Worm (Caenorhabditis elegans): ENCODE measurements around the gene cpg-1.

The cpg-1 gene

ce11 chrIII:4488892-4489409 is at the start of gene cpg-1:
Gene cpg-1, plus strand, starts transcription at chrIII:4489359.
- no peak for TF ChIP-seq hmg-1.1 (GFP tag; IDR thresholded peaks at IDR 0.05)
- TF ChIP-seq madf-5 (GFP tag; IDR thresholded peaks at IDR 0.05) = no peak
- no peak for TF ChIP-seq mes-2 (tag; optimal IDR thresholded peaks at IDR 0.05; ENCODE audit: poor library complexity, severe bottlenecking)
- no peak for TF ChIP-seq lin-39 (tag; optimal IDR thresholded peaks at IDR 0.05)
- TF ChIP-seq lin-38 (GFP tag; IDR thresholded peaks at IDR 0.05) = peak; percentile 88
- TF ChIP-seq Y75B8A.6 (GFP tag; IDR thresholded peaks at IDR 0.05) = no peak
- peak; percentile 60; the same call in 1 of the 2 replicates for TF ChIP-seq ceh-44 (GFP tag; IDR thresholded peaks at IDR 0.05)
- no peak for TF ChIP-seq rbr-2 (tag; optimal IDR thresholded peaks at IDR 0.05)
- TF ChIP-seq snpc-1.2 (GFP tag; IDR thresholded peaks at IDR 0.05) = peak; percentile 90
- TF ChIP-seq lin-13 (GFP tag; optimal IDR thresholded peaks at IDR 0.05) = peak; percentile 43
- TF ChIP-seq ceh-62 (tag; optimal IDR thresholded peaks at IDR 0.05) = no peak
- no peak for TF ChIP-seq nhr-77 (tag; optimal IDR thresholded peaks at IDR 0.05)
- no peak for TF ChIP-seq nhr-76 (tag; optimal IDR thresholded peaks at IDR 0.05)
- TF ChIP-seq zag-1 (tag; optimal IDR thresholded peaks at IDR 0.05) = no peak
- TF ChIP-seq Y48G9A.11 (GFP tag; IDR thresholded peaks at IDR 0.05) = peak; percentile 92
- no peak for TF ChIP-seq vab-7 (GFP tag; IDR thresholded peaks at IDR 0.05)
- no peak for TF ChIP-seq zfp-2 (tag; optimal IDR thresholded peaks at IDR 0.05)
- no peak for TF ChIP-seq mxl-2 (GFP tag; conservative IDR thresholded peaks at IDR 0.05)
- peak; percentile 71; the same call in 1 of the 2 replicates for TF ChIP-seq arid-1 (GFP tag; conservative IDR thresholded peaks at IDR 0.05)
- peak; percentile 98 for TF ChIP-seq F49E8.2 (tag; optimal IDR thresholded peaks at IDR 0.05; ENCODE audit: borderline replicate concordance)
- TF ChIP-seq unc-130 (GFP tag; optimal IDR thresholded peaks at IDR 0.05) = peak; percentile 98
- TF ChIP-seq lir-3 (tag; optimal IDR thresholded peaks at IDR 0.05) = no peak
- TF ChIP-seq lsy-2 (tag; optimal IDR thresholded peaks at IDR 0.05) = peak in 1 of 2 experiments; percentile 64

ce11 chrIII:4439493-4439983 is 49.6 kb upstream of the cpg-1 start, which contains the start of gene C28A5.2:
Gene C28A5.2, minus strand, starts transcription at chrIII:4439543.
- TF ChIP-seq nhr-48 (tag; optimal IDR thresholded peaks at IDR 0.05) (no peak), F44E2.7 (GFP tag; IDR thresholded peaks at IDR 0.05) (no peak), mdt-29 (GFP tag; IDR thresholded peaks at IDR 0.05) (no peak), egl-27 (tag; optimal IDR thresholded peaks at IDR 0.05) (no peak), pha-4 (GFP tag; IDR thresholded peaks at IDR 0.05) (no peak), pha-4 (tag; optimal IDR thresholded peaks at IDR 0.05) (no peak)

ce11 chrIII:4441781-4442180 is 47.4 kb upstream of the cpg-1 start, which contains the start of gene nex-3:
Gene nex-3, plus strand, starts transcription at chrIII:4442081.
- TF ChIP-seq ceh-44 (GFP tag; IDR thresholded peaks at IDR 0.05) (no peak), hif-1 (tag; optimal IDR thresholded peaks at IDR 0.05) (no peak), skn-1 (tag; optimal IDR thresholded peaks at IDR 0.05) (no peak), ctbp-1 (GFP tag; IDR thresholded peaks at IDR 0.05) (no peak), dmd-8 (GFP tag; IDR thresholded peaks at IDR 0.05) (no peak), nhr-48 (tag; optimal IDR thresholded peaks at IDR 0.05) (no peak), daf-8 (GFP tag; IDR thresholded peaks at IDR 0.05) (no peak)

- TF ChIP-seq attf-4 (tag; optimal IDR thresholded peaks at IDR 0.05) (no peak), aha-1 (tag) (peak; percentile 9)
These were observed 44.7 kb upstream of the cpg-1 start for ce11 chrIII:4444492-4444891.

Measured in whole organism, L4 larva.